Fruit fly (Drosophila melanogaster): ENCODE data around the gene TTLL1B.
A peak's percentile ranks its signal among the peaks of the same experiment; 100 is the strongest.

TTLL1B gene

DNA sequence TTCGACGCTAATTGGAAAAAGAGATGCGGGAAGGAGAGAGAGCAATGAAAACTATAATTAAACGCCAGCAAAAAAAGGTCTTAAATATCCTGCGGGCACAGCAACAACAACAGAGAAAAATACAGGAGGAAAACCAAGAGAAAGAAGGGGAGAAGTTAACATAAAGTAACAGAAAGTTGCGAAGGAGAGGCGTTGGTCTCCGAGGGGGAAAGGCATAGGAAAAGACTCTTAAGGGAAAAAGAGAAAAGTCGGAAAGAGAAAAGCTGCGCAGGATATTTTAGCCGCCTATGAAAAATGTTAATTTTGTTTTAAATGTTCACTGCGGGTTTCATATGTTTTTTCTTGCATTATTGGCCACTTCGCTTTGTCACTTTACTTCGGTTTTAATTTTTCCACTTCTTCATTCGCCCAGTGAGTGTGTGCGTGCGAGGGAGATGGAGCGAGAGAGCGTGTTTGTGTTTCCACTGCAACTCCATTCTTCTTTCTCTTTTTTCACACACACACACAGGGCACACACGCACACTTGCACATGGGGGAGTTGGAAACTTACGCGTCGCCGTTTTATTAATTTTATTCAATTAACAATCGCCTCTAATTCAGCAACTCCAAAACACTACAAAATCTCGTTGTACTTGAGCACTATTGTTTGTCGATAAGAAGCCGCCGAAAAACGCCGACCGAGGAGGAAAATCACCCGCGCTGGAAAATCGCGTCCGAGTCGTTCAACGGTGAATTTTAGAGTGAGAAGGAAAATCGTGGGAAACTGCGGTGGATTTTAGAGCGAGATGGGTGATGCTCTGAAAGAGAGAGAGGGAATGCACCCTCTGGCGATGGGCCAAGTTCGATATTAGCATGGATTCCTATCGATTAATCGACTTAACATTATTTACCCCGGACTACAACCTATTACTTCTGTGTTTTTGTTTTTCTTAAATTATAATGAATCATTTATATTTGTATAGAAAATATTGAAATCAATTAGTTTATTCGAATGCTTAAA is 22.4 kb upstream of the TTLL1B start, which contains the start of gene Src64B (continued):
- TF ChIP-seq CG3847 (GFP tag; IDR thresholded peaks at IDR 0.05) = no peak
- no peak for TF ChIP-seq fu2 (GFP tag; optimal IDR thresholded peaks at IDR 0.05)
- TF ChIP-seq CG12391 (tag; optimal IDR thresholded peaks at IDR 0.05) = no peak
- no peak for TF ChIP-seq croc (GFP tag; conservative IDR thresholded peaks at IDR 0.05)
- peak; percentile 45 for TF ChIP-seq stwl (tag; optimal IDR thresholded peaks at IDR 0.05)
- peak in 1 of 2 experiments; percentile 48 for TF ChIP-seq insv (GFP tag; optimal IDR thresholded peaks at IDR 0.05)
- TF ChIP-seq CG7271 (tag; optimal IDR thresholded peaks at IDR 0.05) = peak; percentile 2
- TF ChIP-seq NFAT (GFP tag; IDR thresholded peaks at IDR 0.05) = peak; percentile 49
- TF ChIP-seq Aef1 (GFP tag; IDR thresholded peaks at IDR 0.05) = no peak
- TF ChIP-seq CG6813 (GFP tag; optimal IDR thresholded peaks at IDR 0.05) = peak; percentile 26
- TF ChIP-seq usp (GFP tag; optimal IDR thresholded peaks at IDR 0.05) = no peak
- TF ChIP-seq vnd (GFP tag; IDR thresholded peaks at IDR 0.05; ENCODE audit: partially characterized antibody) = 0 out of 3 replicates have a peak, but pooled peaks have one; percentile 51
- peak; percentile 9 for TF ChIP-seq odd (GFP tag; optimal IDR thresholded peaks at IDR 0.05)
- TF ChIP-seq CG2199 (GFP tag; IDR thresholded peaks at IDR 0.05) = peak; percentile 76; the same call in 2 of the 3 replicates
- no peak for TF ChIP-seq CG9609 (GFP tag; optimal IDR thresholded peaks at IDR 0.05)
- no peak for TF ChIP-seq dpn (GFP tag; optimal IDR thresholded peaks at IDR 0.05)
- TF ChIP-seq Six4 (GFP tag; optimal IDR thresholded peaks at IDR 0.05) = no peak
- TF ChIP-seq pita (GFP tag; optimal IDR thresholded peaks at IDR 0.05) = peak; percentile 41
- peak; percentile 29 for TF ChIP-seq zf30C (GFP tag; optimal IDR thresholded peaks at IDR 0.05)
- no peak for TF ChIP-seq CG15011 (GFP tag; optimal IDR thresholded peaks at IDR 0.05)
- peak; percentile 1 for TF ChIP-seq CG13296 (GFP tag; optimal IDR thresholded peaks at IDR 0.05)
- peak; percentile 62; the same call in 3 of the 4 replicates for TF ChIP-seq Dll (GFP tag; IDR thresholded peaks at IDR 0.05; ENCODE audit: partially characterized antibody)
- TF ChIP-seq Ets65A (GFP tag) = no peak
- no peak for TF ChIP-seq Hr3 (GFP tag; optimal IDR thresholded peaks at IDR 0.05)
- TF ChIP-seq MTF-1 (GFP tag; optimal IDR thresholded peaks at IDR 0.05; ENCODE audit: borderline replicate concordance) = peak; percentile 19
- no peak for TF ChIP-seq bigmax (GFP tag; optimal IDR thresholded peaks at IDR 0.05)
- no peak for TF ChIP-seq Oaz (GFP tag; IDR thresholded peaks at IDR 0.05)
- TF ChIP-seq CG7928 (GFP tag; optimal IDR thresholded peaks at IDR 0.05) = no peak
- TF ChIP-seq nerfin-2 (GFP tag; IDR thresholded peaks at IDR 0.05; ENCODE audit: partially characterized antibody) = peak; percentile 59; the same call in 1 of the 2 replicates
- TF ChIP-seq ash1 (GFP tag; optimal IDR thresholded peaks at IDR 0.05) = peak; percentile 52
- peak; percentile 2 for TF ChIP-seq CHES-1-like (GFP tag; optimal IDR thresholded peaks at IDR 0.05)
- peak; percentile 77 for TF ChIP-seq nerfin-1 (tag; optimal IDR thresholded peaks at IDR 0.05)
- no peak for TF ChIP-seq CG12236 (GFP tag; optimal IDR thresholded peaks at IDR 0.05)
- TF ChIP-seq CG3281 (GFP tag; optimal IDR thresholded peaks at IDR 0.05) = peak; percentile 22
- TF ChIP-seq MBD-R2 (GFP tag; IDR thresholded peaks at IDR 0.05) = peak; percentile 37; the same call in 1 of the 2 replicates
- TF ChIP-seq Dp (GFP tag; optimal IDR thresholded peaks at IDR 0.05) = no peak
- TF ChIP-seq Ada2b (GFP tag; IDR thresholded peaks at IDR 0.05) = no peak
- no peak; the same call in 1 of the 2 replicates for TF ChIP-seq Adf1 (GFP tag; IDR thresholded peaks at IDR 0.05)
- TF ChIP-seq slbo (GFP tag; IDR thresholded peaks at IDR 0.05) = peak; percentile 42
- no peak for TF ChIP-seq lilli (GFP tag; optimal IDR thresholded peaks at IDR 0.05)
- 0 out of 3 replicates have a peak, but pooled peaks have one; percentile 24 for TF ChIP-seq Doc3 (GFP tag; IDR thresholded peaks at IDR 0.05; ENCODE audit: partially characterized antibody)
- TF ChIP-seq Sox102F (GFP tag; optimal IDR thresholded peaks at IDR 0.05) = no peak
- no peak for TF ChIP-seq CG15696 (tag; optimal IDR thresholded peaks at IDR 0.05)
- TF ChIP-seq CG7745 (tag; optimal IDR thresholded peaks at IDR 0.05) = no peak
- no peak for TF ChIP-seq CG1529 (GFP tag; optimal IDR thresholded peaks at IDR 0.05)
- TF ChIP-seq CG3995 (GFP tag; optimal IDR thresholded peaks at IDR 0.05) = peak; percentile 62
- no peak for TF ChIP-seq CG4854 (GFP tag; optimal IDR thresholded peaks at IDR 0.05)

All from whole organism, embryonic.